Worm (Caenorhabditis elegans) whole organism, L4/young adult: Measurements from ENCODE around the gene C47A4.3.

ENCODE experiments used
- W03F9.2 ChIP-seq: fragments of 150-350 bp; optimal IDR thresholded peaks from 2 replicates; lab custom pipeline; 2014; ENCODE audit warnings: missing biosample characterization, missing genetic modification characterization
- dao-5 ChIP-seq: sonication (generic microtip); optimal IDR thresholded peaks from 2 replicates; lab custom pipeline; 2016; ENCODE audit warnings: missing genotype, missing genetic modification characterization, moderate library complexity, missing compliant biosample characterization
- him-1 ChIP-seq: sonication (generic microtip); optimal IDR thresholded peaks from 2 replicates; lab custom pipeline; 2016; ENCODE audit warnings: missing genotype, missing genetic modification reagents, missing genetic modification characterization, missing compliant biosample characterization

C47A4.3 gene

ce11 chrIV:13707894-13708293 lies 34.2 kb downstream of the C47A4.3 start:
- TF ChIP-seq him-1 (tag; lab: Kevin White, UChicago) (no peak), dao-5 (tag; lab: Kevin White, UChicago) (no peak), W03F9.2 (tag; lab: Kevin White, UChicago) (no peak)

ce11 chrIV:13703828-13704425 lies 38.2 kb downstream of the C47A4.3 start, which contains the start of gene tlp-1:
tlp-1 (minus strand) TSS chrIV:13704082.
- TF ChIP-seq dao-5 (tag; lab: Kevin White, UChicago) (no peak), him-1 (tag; lab: Kevin White, UChicago) (no peak), W03F9.2 (tag; lab: Kevin White, UChicago) (no peak)

- no peak for TF ChIP-seq W03F9.2 (tag; lab: Kevin White, UChicago)
- TF ChIP-seq dao-5 (tag; lab: Kevin White, UChicago) = no peak
- no peak for TF ChIP-seq him-1 (tag; lab: Kevin White, UChicago)
Measured at ce11 chrIV:13702681-13703080, 39.5 kb downstream of the C47A4.3 start.

ce11 chrIV:13701472-13701871 lies 40.7 kb downstream of the C47A4.3 start:
- TF ChIP-seq W03F9.2 (tag; lab: Kevin White, UChicago) = no peak
- no peak for TF ChIP-seq him-1 (tag; lab: Kevin White, UChicago)
- no peak for TF ChIP-seq dao-5 (tag; lab: Kevin White, UChicago)

- TF ChIP-seq W03F9.2 (tag; lab: Kevin White, UChicago) (no peak), him-1 (tag; lab: Kevin White, UChicago) (no peak), dao-5 (tag; lab: Kevin White, UChicago) (no peak)
Measured at ce11 chrIV:13700847-13701246, 41.3 kb downstream of the C47A4.3 start.

ce11 chrIV:13699384-13699788 lies 42.8 kb downstream of the C47A4.3 start:
- no peak for TF ChIP-seq dao-5 (tag; lab: Kevin White, UChicago)
- no peak for TF ChIP-seq him-1 (tag; lab: Kevin White, UChicago)
- TF ChIP-seq W03F9.2 (tag; lab: Kevin White, UChicago) = no peak

ce11 chrIV:13698603-13699002 lies 43.5 kb downstream of the C47A4.3 start, which contains the start of gene T23G4.127:
T23G4.127 (minus strand) TSS chrIV:13698703.
- TF ChIP-seq dao-5 (tag; lab: Kevin White, UChicago) = no peak

- no peak for TF ChIP-seq dao-5 (tag; lab: Kevin White, UChicago)
- no peak for TF ChIP-seq him-1 (tag; lab: Kevin White, UChicago)
- no peak for TF ChIP-seq W03F9.2 (tag; lab: Kevin White, UChicago)
Measured at ce11 chrIV:13696900-13697299, 45.2 kb downstream of the C47A4.3 start.

- TF ChIP-seq him-1 (tag; lab: Kevin White, UChicago) = no peak
- TF ChIP-seq dao-5 (tag; lab: Kevin White, UChicago) = no peak
- TF ChIP-seq W03F9.2 (tag; lab: Kevin White, UChicago) = no peak
Measured at ce11 chrIV:13695720-13696364, 46.3 kb downstream of the C47A4.3 start.

- TF ChIP-seq him-1 (tag; lab: Kevin White, UChicago) = no peak
- no peak for TF ChIP-seq W03F9.2 (tag; lab: Kevin White, UChicago)
- TF ChIP-seq dao-5 (tag; lab: Kevin White, UChicago) = no peak
Measured at ce11 chrIV:13695302-13695701, 46.8 kb downstream of the C47A4.3 start.

ce11 chrIV:13694600-13694999 lies 47.5 kb downstream of the C47A4.3 start:
- no peak for TF ChIP-seq him-1 (tag; lab: Kevin White, UChicago)
- no peak for TF ChIP-seq W03F9.2 (tag; lab: Kevin White, UChicago)
- no peak for TF ChIP-seq dao-5 (tag; lab: Kevin White, UChicago)

- TF ChIP-seq W03F9.2 (tag; lab: Kevin White, UChicago) (no peak), dao-5 (tag; lab: Kevin White, UChicago) (no peak), him-1 (tag; lab: Kevin White, UChicago) (no peak)
Measured at ce11 chrIV:13693976-13694375, 48.2 kb downstream of the C47A4.3 start.

- TF ChIP-seq dao-5 (tag; lab: Kevin White, UChicago) (no peak), him-1 (tag; lab: Kevin White, UChicago) (no peak), W03F9.2 (tag; lab: Kevin White, UChicago) (no peak)
Measured at ce11 chrIV:13692522-13692921, 49.6 kb downstream of the C47A4.3 start.
